Worm (Caenorhabditis elegans) whole organism, young adult: Measurements from ENCODE around the gene snf-7.

Experiments
- F10E7.11 ChIP-seq: sonication (generic microtip); optimal IDR thresholded peaks from 2 replicates; lab custom pipeline; 2017; ENCODE audit warnings: mild to moderate bottlenecking, missing genetic modification characterization, moderate library complexity, missing compliant biosample characterization
- F23B12.7 ChIP-seq: sonication (generic microtip); optimal IDR thresholded peaks from 2 replicates; lab custom pipeline; 2017; ENCODE audit warnings: missing genetic modification characterization, mild to moderate bottlenecking, missing compliant biosample characterization, antibody characterized with exemption, moderate library complexity; ENCODE audit not compliant: insufficient read depth
- F49E8.2 ChIP-seq: sonication (generic microtip); optimal IDR thresholded peaks from 3 replicates; lab custom pipeline; 2017; ENCODE audit warnings: missing genetic modification characterization, mild to moderate bottlenecking, missing compliant biosample characterization, antibody characterized with exemption, moderate library complexity; ENCODE audit not compliant: insufficient read depth
- T26A5.8 ChIP-seq: sonication (generic microtip); optimal IDR thresholded peaks from 2 replicates; lab custom pipeline; 2016; ENCODE audit warnings: missing genetic modification characterization, missing compliant biosample characterization
- ama-1 ChIP-seq, 3 experiments: fragments of 150-350 bp in 1 of 3; sonication (generic microtip) in 2 of 3; optimal IDR thresholded peaks; 2 replicates each; lab custom pipeline; 2014 to 2018; ENCODE audit warnings: missing biosample characterization in 2 of 3, missing genetic modification characterization in 2 of 3, missing genetic modification reagents in 2 of 3
- attf-5 ChIP-seq: fragments of 200-800 bp; sonication (Bioruptor generic); optimal IDR thresholded peaks from 2 replicates; lab custom pipeline; 2018; ENCODE audit warnings: mild to moderate bottlenecking, missing genetic modification characterization, missing compliant biosample characterization
- let-607 ChIP-seq, 2 experiments: fragments of 200-800 bp in 1 of 2; sonication (Bioruptor generic) in 1 of 2; sonication (generic microtip) in 1 of 2; optimal IDR thresholded peaks; 2 replicates each; lab custom pipeline; 2016 to 2018; ENCODE audit warnings: mild to moderate bottlenecking in 2 of 2, missing compliant biosample characterization in 2 of 2, missing genetic modification characterization in 2 of 2, moderate library complexity in 2 of 2, missing genotype in 1 of 2
- madf-8 ChIP-seq: fragments of 200-800 bp; sonication (Bioruptor generic); conservative IDR thresholded peaks from 2 replicates; pipeline ENCODE4 v1.3.6; 2022; ENCODE audit warnings: missing genetic modification reagents, missing genetic modification characterization, missing compliant biosample characterization
- nfya-1 ChIP-seq: sonication (generic microtip); optimal IDR thresholded peaks from 2 replicates; lab custom pipeline; 2017; ENCODE audit warnings: antibody characterized with exemption, missing compliant biosample characterization, missing genetic modification characterization, borderline replicate concordance; ENCODE audit not compliant: insufficient read depth
- nfya-2 ChIP-seq: fragments of 200-800 bp; sonication (Bioruptor generic); IDR thresholded peaks from 2 replicates; pipeline ENCODE4 v1.3.6; 2022; ENCODE audit warnings: missing genetic modification reagents, missing genetic modification characterization, missing compliant biosample characterization
- nhr-179 ChIP-seq: sonication (generic microtip); optimal IDR thresholded peaks from 2 replicates; lab custom pipeline; 2016; ENCODE audit warnings: mild to moderate bottlenecking, missing genetic modification characterization, missing compliant biosample characterization
- nhr-80 ChIP-seq: sonication (generic microtip); optimal IDR thresholded peaks from 2 replicates; lab custom pipeline; 2016; ENCODE audit warnings: missing genetic modification characterization, missing compliant biosample characterization
- nhr-90 ChIP-seq: sonication (generic microtip); optimal IDR thresholded peaks from 2 replicates; lab custom pipeline; 2016; ENCODE audit warnings: missing genotype, mild to moderate bottlenecking, missing genetic modification characterization, missing compliant biosample characterization
- ztf-22 ChIP-seq: fragments of 200-800 bp; sonication (Bioruptor generic); optimal IDR thresholded peaks from 2 replicates; lab custom pipeline; 2018; ENCODE audit warnings: mild to moderate bottlenecking, missing genetic modification characterization, moderate library complexity, missing compliant biosample characterization

ce11 chrIII:12966895-12967294, 38.4 kb upstream of the snf-7 start, which contains the start of gene ttm-1:
- TF ChIP-seq nhr-179 (tag; lab: Kevin White, UChicago) (no peak), F49E8.2 (tag; lab: Kevin White, UChicago) (no peak), nfya-2 (GFP tag; lab: Robert Waterston, UW) (no peak), T26A5.8 (tag; lab: Kevin White, UChicago) (no peak), F10E7.11 (tag; lab: Kevin White, UChicago) (no peak), nhr-80 (no peak), ztf-22 (GFP tag; lab: Kevin White, UChicago) (no peak), let-607 (tag; optimal IDR thresholded peaks at IDR 0.05; lab: Kevin White, UChicago) (no peak), madf-8 (GFP tag; lab: Robert Waterston, UW) (no peak), ama-1 (optimal IDR thresholded peaks at IDR 0.05; lab: Kevin White, UChicago) (no peak), ama-1 (GFP tag; optimal IDR thresholded peaks at IDR 0.05; lab: Kevin White, UChicago) (no peak), nfya-1 (no peak), attf-5 (GFP tag; lab: Kevin White, UChicago) (no peak), F23B12.7 (no peak), nhr-90 (tag; lab: Kevin White, UChicago) (no peak)
